Worm (Caenorhabditis elegans) whole organism, young adult: ENCODE data around the gene C45G9.15.
A peak's percentile ranks its signal among the peaks of the same experiment; 100 is the strongest.

Experiments used
- B0019.2 ChIP-seq: fragments of 200-800 bp; sonication (Bioruptor generic); conservative IDR thresholded peaks from 2 replicates; pipeline ENCODE4 v1.3.6; 2022; ENCODE audit warnings: missing genetic modification reagents, missing genetic modification characterization, missing compliant biosample characterization
- F33H1.4 ChIP-seq: fragments of 200-800 bp; sonication (Bioruptor generic); IDR thresholded peaks from 2 replicates; pipeline ENCODE4 v1.3.6; 2022; ENCODE audit warnings: missing genetic modification reagents, missing genetic modification characterization, missing compliant biosample characterization
- Y95B8A.8 ChIP-seq: fragments of 200-800 bp; sonication (Bioruptor generic); IDR thresholded peaks from 2 replicates; pipeline ENCODE4 v1.3.6; 2022; ENCODE audit warnings: missing genetic modification reagents, missing genetic modification characterization, missing compliant biosample characterization
- atf-7 ChIP-seq: sonication (generic microtip); optimal IDR thresholded peaks from 2 replicates; lab custom pipeline; 2017; ENCODE audit warnings: mild to moderate bottlenecking, missing genetic modification characterization, missing compliant biosample characterization
- ceh-27 ChIP-seq: fragments of 200-800 bp; sonication (Bioruptor generic); optimal IDR thresholded peaks from 2 replicates; lab custom pipeline; 2018; ENCODE audit warnings: mild to moderate bottlenecking, missing genetic modification characterization, moderate library complexity, missing compliant biosample characterization
- hmg-20 ChIP-seq: fragments of 200-800 bp; sonication (Bioruptor generic); IDR thresholded peaks from 2 replicates; pipeline ENCODE4 v1.3.6; 2022; ENCODE audit warnings: missing genetic modification reagents, missing genetic modification characterization, missing compliant biosample characterization
- let-526 ChIP-seq: fragments of 200-800 bp; sonication (Bioruptor generic); IDR thresholded peaks from 2 replicates; pipeline ENCODE4 v1.3.6; 2022; ENCODE audit warnings: missing genetic modification reagents, missing genetic modification characterization, missing compliant biosample characterization
- lin-54 ChIP-seq: fragments of 200-800 bp; sonication (Bioruptor generic); optimal IDR thresholded peaks from 2 replicates; lab custom pipeline; 2018; ENCODE audit warnings: mild to moderate bottlenecking, missing genetic modification characterization, missing compliant biosample characterization
- lsl-1 ChIP-seq: fragments of 200-800 bp; sonication (Bioruptor generic); optimal IDR thresholded peaks from 2 replicates; lab custom pipeline; 2018; ENCODE audit warnings: mild to moderate bottlenecking, missing genetic modification characterization, moderate library complexity, missing compliant biosample characterization
- nfya-1 ChIP-seq: sonication (generic microtip); optimal IDR thresholded peaks from 2 replicates; lab custom pipeline; 2017; ENCODE audit warnings: antibody characterized with exemption, missing compliant biosample characterization, missing genetic modification characterization, borderline replicate concordance; ENCODE audit not compliant: insufficient read depth
- nhr-179 ChIP-seq: sonication (generic microtip); optimal IDR thresholded peaks from 2 replicates; lab custom pipeline; 2016; ENCODE audit warnings: mild to moderate bottlenecking, missing genetic modification characterization, missing compliant biosample characterization
- pbrm-1 ChIP-seq: fragments of 200-800 bp; sonication (Bioruptor generic); IDR thresholded peaks from 2 replicates; pipeline ENCODE4 v1.3.6; 2022; ENCODE audit warnings: missing genetic modification reagents, missing genetic modification characterization, missing compliant biosample characterization
- rpc-1 ChIP-seq, 2 experiments: fragments of 150-350 bp in 1 of 2; sonication (generic microtip) in 1 of 2; optimal IDR thresholded peaks; 2 replicates each; lab custom pipeline; 2014 to 2018; ENCODE audit warnings: missing biosample characterization in 1 of 2, missing genetic modification characterization in 1 of 2, missing genetic modification reagents in 1 of 2, missing genotype in 1 of 2
- ztf-3 ChIP-seq: fragments of 200-800 bp; sonication (Bioruptor generic); optimal IDR thresholded peaks from 2 replicates; lab custom pipeline; 2018; ENCODE audit warnings: mild to moderate bottlenecking, missing genetic modification characterization, missing compliant biosample characterization

The C45G9.15 gene

DNA sequence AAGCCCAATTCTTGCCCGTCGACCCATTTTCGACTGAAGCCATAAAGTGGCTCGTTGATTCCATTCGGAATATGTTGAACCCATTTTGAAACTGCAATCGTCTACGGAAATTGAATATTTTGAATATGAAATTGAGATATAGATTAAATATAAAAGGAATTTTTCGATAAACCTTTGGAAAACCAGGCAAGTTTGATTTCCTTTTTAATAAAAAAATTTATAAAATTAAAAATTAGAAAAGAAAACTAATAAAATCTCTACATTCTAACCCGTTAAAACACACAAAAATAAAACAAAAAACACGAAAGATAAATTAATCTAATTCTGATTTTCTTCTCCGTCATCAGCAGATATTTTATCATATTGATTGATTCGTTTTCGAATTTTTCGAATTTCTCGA lies 45.0 kb downstream of the C45G9.15 start, which contains the start of gene R144.12:
TSS of gene R144.12 (minus strand) at position 101 of the 400 bp plus-strand sequence.
- TF ChIP-seq nhr-179 (tag; lab: Kevin White, UChicago): no peak

DNA sequence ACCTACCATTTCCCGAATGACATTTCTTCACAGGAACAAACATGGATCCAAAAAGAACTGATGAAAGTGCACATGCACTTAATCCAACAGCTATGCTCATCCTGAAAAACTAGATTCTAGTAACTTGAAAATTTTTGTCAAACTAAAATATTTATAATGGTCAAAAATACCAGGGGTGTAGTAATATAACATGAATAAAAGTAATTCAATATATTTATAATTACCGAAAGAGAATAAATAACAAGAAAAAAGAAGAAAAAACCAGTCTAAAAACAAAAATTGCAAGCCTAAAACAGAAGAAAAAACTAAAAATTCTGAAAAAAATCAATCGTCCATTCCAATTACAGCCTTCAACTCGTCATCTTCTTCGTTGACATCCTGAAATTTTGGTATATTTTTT lies 47.2 kb downstream of the C45G9.15 start, which contains the start of gene R144.6:
TSS of gene R144.6 (minus strand) at position 101 of the 400 bp plus-strand sequence.
- TF ChIP-seq nfya-1 (no peak), let-526 (GFP tag; lab: Robert Waterston, UW) (no peak), pbrm-1 (GFP tag; lab: Robert Waterston, UW) (no peak), ceh-27 (GFP tag; lab: Kevin White, UChicago) (no peak)

DNA sequence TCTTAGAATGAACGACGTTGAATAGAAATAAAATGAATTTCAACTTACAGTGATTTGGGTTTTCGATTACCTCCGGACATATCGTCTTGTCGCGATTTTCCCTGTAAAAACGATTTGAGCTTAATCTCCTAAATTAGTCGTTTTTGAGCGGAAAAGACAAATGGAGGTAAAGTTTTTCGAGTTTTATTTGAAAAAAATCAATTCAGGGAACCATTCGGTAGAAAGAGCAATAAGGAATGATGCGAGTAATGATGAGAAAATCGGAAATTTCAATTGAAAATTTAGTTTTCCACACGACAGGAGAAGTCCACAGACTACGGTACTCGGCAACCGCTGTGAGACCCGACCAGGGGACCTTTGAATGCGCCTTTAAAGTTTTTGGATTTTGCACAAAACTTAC lies 49.6 kb downstream of the C45G9.15 start, which contains the start of gene R144.10:
TSS of gene R144.10 (minus strand) at position 101 of the 400 bp plus-strand sequence.
- no peak for TF ChIP-seq Y95B8A.8 (GFP tag; lab: Robert Waterston, UW)
- no peak for TF ChIP-seq rpc-1 (optimal IDR thresholded peaks at IDR 0.05; lab: Kevin White, UChicago)
- TF ChIP-seq rpc-1 (tag; optimal IDR thresholded peaks at IDR 0.05; lab: Kevin White, UChicago): no peak
- peak; percentile 50 for TF ChIP-seq F33H1.4 (GFP tag; lab: Robert Waterston, UW)
- no peak for TF ChIP-seq hmg-20
- peak; percentile 49 for TF ChIP-seq lsl-1 (GFP tag; lab: Kevin White, UChicago)
- no peak for TF ChIP-seq B0019.2
- no peak for TF ChIP-seq ztf-3 (GFP tag; lab: Kevin White, UChicago)
- no peak for TF ChIP-seq lin-54 (GFP tag; lab: Kevin White, UChicago)
- no peak for TF ChIP-seq atf-7 (tag; lab: Kevin White, UChicago)
